Worm (Caenorhabditis elegans) whole organism, L3 larva: ENCODE data around the gene grl-4.

Source experiments
- ceh-82 ChIP-seq: fragments of 150-350 bp; optimal IDR thresholded peaks from 2 replicates; lab custom pipeline; 2014; ENCODE audit warnings: missing biosample characterization, missing genetic modification characterization
- fkh-10 ChIP-seq: sonication (generic microtip); optimal IDR thresholded peaks from 2 replicates; lab custom pipeline; 2017; ENCODE audit warnings: missing biosample characterization, missing genetic modification reagents, missing genetic modification characterization
- mdl-1 ChIP-seq: fragments of 150-350 bp; optimal IDR thresholded peaks from 2 replicates; lab custom pipeline; 2014; ENCODE audit warnings: missing biosample characterization, missing genetic modification characterization
- nhr-12 ChIP-seq: fragments of 150-350 bp; optimal IDR thresholded peaks from 2 replicates; lab custom pipeline; 2014; ENCODE audit warnings: missing biosample characterization, missing genetic modification characterization
- nhr-237 ChIP-seq: fragments of 150-350 bp; optimal IDR thresholded peaks from 2 replicates; lab custom pipeline; 2014; ENCODE audit warnings: missing biosample characterization, missing genetic modification characterization
- tbx-2 ChIP-seq: sonication (generic microtip); optimal IDR thresholded peaks from 2 replicates; lab custom pipeline; 2016; ENCODE audit warnings: mild to moderate bottlenecking, missing genetic modification characterization, missing compliant biosample characterization

- no peak for TF ChIP-seq ceh-82 (tag; lab: Kevin White, UChicago)
- TF ChIP-seq nhr-12 (tag; lab: Kevin White, UChicago), result no peak
- no peak for TF ChIP-seq fkh-10 (GFP tag; lab: Kevin White, UChicago)
- no peak for TF ChIP-seq mdl-1 (tag; lab: Kevin White, UChicago)
- no peak for TF ChIP-seq tbx-2 (tag; lab: Kevin White, UChicago)
- no peak for TF ChIP-seq nhr-237 (tag; lab: Kevin White, UChicago)
Measured at ce11 chrIV:7332695-7333094, 22.1 kb upstream of the grl-4 start, which contains the start of gene ocr-4.
